Worm (Caenorhabditis elegans) whole organism, L4/young adult: ENCODE data around the gene C14H10.3.

Experiments
- dao-5 ChIP-seq: sonication (generic microtip); optimal IDR thresholded peaks from 2 replicates; lab custom pipeline; 2016; ENCODE audit warnings: missing genotype, missing genetic modification characterization, moderate library complexity, missing compliant biosample characterization
- him-1 ChIP-seq: sonication (generic microtip); optimal IDR thresholded peaks from 2 replicates; lab custom pipeline; 2016; ENCODE audit warnings: missing genotype, missing genetic modification reagents, missing genetic modification characterization, missing compliant biosample characterization

DNA sequence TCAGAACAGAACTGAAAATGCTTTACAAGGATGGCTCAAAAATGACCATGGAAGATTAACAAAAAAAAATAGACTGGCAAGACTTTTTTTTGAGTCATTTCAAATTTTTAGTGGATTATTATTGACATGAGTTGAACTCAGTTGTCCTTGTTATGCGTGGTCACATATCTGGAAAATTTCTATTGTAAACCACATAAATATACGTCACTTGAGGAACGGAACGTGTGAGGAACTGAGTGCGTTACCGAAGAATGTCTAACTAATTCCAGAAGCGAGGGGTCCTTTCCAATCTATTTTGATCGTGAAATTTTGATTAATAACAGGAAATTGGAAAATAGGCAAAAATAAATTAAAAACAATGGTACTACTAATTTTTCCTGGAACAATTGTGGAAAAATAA lies 34.4 kb upstream of the C14H10.3 start:
- TF ChIP-seq dao-5 (tag; lab: Kevin White, UChicago) (no peak), him-1 (no peak)
